Fruit fly (Drosophila melanogaster) whole organism, embryonic: ENCODE results near the gene CG8206.
A peak's percentile ranks its signal among the peaks of the same experiment; 100 is the strongest.

Experiments used
- CG11247 ChIP-seq: fragments of 200-800 bp; sonication (Bioruptor generic); IDR thresholded peaks from 2 replicates; pipeline ENCODE4 v1.3.6; 2022; ENCODE audit warnings: missing biosample characterization, missing genetic modification characterization
- CG11456 ChIP-seq: fragments of 200-800 bp; sonication (Bioruptor generic); IDR thresholded peaks from 3 replicates; pipeline ENCODE4 v1.3.6; 2022; ENCODE audit warnings: missing biosample characterization, missing genetic modification characterization
- CG11504 ChIP-seq: fragments of 200-800 bp; sonication (Bioruptor generic); optimal IDR thresholded peaks from 3 replicates; lab custom pipeline; 2019; ENCODE audit warnings: missing biosample characterization, mild to moderate bottlenecking, missing genetic modification characterization, moderate library complexity
- CG11695 ChIP-seq: fragments of 200-800 bp; sonication (Bioruptor generic); IDR thresholded peaks from 3 replicates; pipeline ENCODE4 v1.3.6; 2022; ENCODE audit warnings: missing biosample characterization, missing genetic modification characterization
- CG13624 ChIP-seq: fragments of 200-800 bp; sonication (Bioruptor generic); optimal IDR thresholded peaks from 2 replicates; lab custom pipeline; 2016; ENCODE audit warnings: missing biosample characterization, missing genetic modification characterization
- CG13775 ChIP-seq: fragments of 200-800 bp; sonication (Bioruptor generic); optimal IDR thresholded peaks from 3 replicates; lab custom pipeline; 2017; ENCODE audit warnings: missing biosample characterization, mild to moderate bottlenecking, missing genetic modification characterization
- CG13894 ChIP-seq: fragments of 200-800 bp; sonication (Bioruptor generic); optimal IDR thresholded peaks from 3 replicates; lab custom pipeline; 2018; ENCODE audit warnings: missing biosample characterization, mild to moderate bottlenecking, missing genetic modification characterization, moderate library complexity
- CG14667 ChIP-seq: fragments of 200-800 bp; sonication (Bioruptor generic); IDR thresholded peaks from 2 replicates; pipeline ENCODE4 v1.3.6; 2022; ENCODE audit warnings: missing biosample characterization, missing genetic modification characterization
- CG17186 ChIP-seq: fragments of 200-800 bp; sonication (Bioruptor generic); optimal IDR thresholded peaks from 3 replicates; lab custom pipeline; 2017; ENCODE audit warnings: missing biosample characterization, missing genetic modification reagents, missing genetic modification characterization
- CG1792 ChIP-seq: fragments of 200-800 bp; sonication (Bioruptor generic); optimal IDR thresholded peaks from 2 replicates; lab custom pipeline; 2016; ENCODE audit warnings: missing biosample characterization, missing genetic modification characterization
- CG18262 ChIP-seq: fragments of 200-800 bp; optimal IDR thresholded peaks from 3 replicates; lab custom pipeline; 2019; ENCODE audit warnings: missing biosample characterization, mild to moderate bottlenecking, missing genetic modification characterization, moderate library complexity
- CG18764 ChIP-seq: fragments of 200-800 bp; sonication (Bioruptor generic); optimal IDR thresholded peaks from 3 replicates; lab custom pipeline; 2016; ENCODE audit warnings: missing biosample characterization, missing genetic modification characterization
- CG2712 ChIP-seq: fragments of 200-800 bp; optimal IDR thresholded peaks from 3 replicates; lab custom pipeline; 2019; ENCODE audit warnings: missing biosample characterization, mild to moderate bottlenecking, missing genetic modification characterization, moderate library complexity
- CG34224 ChIP-seq: fragments of 200-800 bp; sonication (Bioruptor generic); IDR thresholded peaks from 3 replicates; pipeline ENCODE4 v1.3.6; 2022; ENCODE audit warnings: missing biosample characterization, missing genetic modification characterization; ENCODE audit not compliant: partially characterized antibody
- CG3995 ChIP-seq: fragments of 200-800 bp; sonication (Bioruptor generic); optimal IDR thresholded peaks from 3 replicates; lab custom pipeline; 2016; ENCODE audit warnings: missing biosample characterization, missing genetic modification characterization
- CG42726 ChIP-seq: fragments of 200-800 bp; sonication (Bioruptor generic); IDR thresholded peaks from 2 replicates; pipeline ENCODE4 v1.3.6; 2022; ENCODE audit warnings: missing biosample characterization, missing genetic modification characterization; ENCODE audit not compliant: partially characterized antibody
- CG6683 ChIP-seq: fragments of 200-800 bp; sonication (Bioruptor generic); optimal IDR thresholded peaks from 2 replicates; lab custom pipeline; 2017; ENCODE audit warnings: missing biosample characterization, mild to moderate bottlenecking, missing genetic modification characterization, missing genetic modification reagents
- CG6765 ChIP-seq: fragments of 200-800 bp; sonication (Bioruptor generic); optimal IDR thresholded peaks from 3 replicates; lab custom pipeline; 2017; ENCODE audit warnings: missing biosample characterization, mild to moderate bottlenecking, missing genetic modification characterization
- CG8944 ChIP-seq: fragments of 200-800 bp; sonication (Bioruptor generic); optimal IDR thresholded peaks from 3 replicates; lab custom pipeline; 2016; ENCODE audit warnings: missing biosample characterization, missing genetic modification characterization
- CG9215 ChIP-seq: fragments of 200-800 bp; sonication (Bioruptor generic); IDR thresholded peaks from 2 replicates; pipeline ENCODE4 v1.3.6; 2022; ENCODE audit warnings: missing biosample characterization, missing genetic modification characterization
- CTCF ChIP-seq: fragments of 200-800 bp; sonication (Bioruptor generic); optimal IDR thresholded peaks from 2 replicates; lab custom pipeline; 2017; ENCODE audit warnings: missing biosample characterization, mild to moderate bottlenecking, missing genetic modification characterization, moderate library complexity
- Doc3 ChIP-seq: fragments of 200-800 bp; sonication (Bioruptor generic); IDR thresholded peaks from 3 replicates; pipeline ENCODE4 v1.3.6; 2022; ENCODE audit warnings: missing biosample characterization, missing genetic modification characterization; ENCODE audit not compliant: partially characterized antibody
- E2f2 ChIP-seq: fragments of 200-800 bp; sonication (Bioruptor generic); IDR thresholded peaks from 2 replicates; pipeline ENCODE4 v1.3.6; 2022; ENCODE audit warnings: missing biosample characterization, missing genetic modification characterization
- Gug ChIP-seq: fragments of 200-800 bp; sonication (Bioruptor generic); IDR thresholded peaks from 4 replicates; pipeline ENCODE4 v1.3.6; 2022; ENCODE audit warnings: missing biosample characterization, missing genetic modification characterization
- MBD-R2 ChIP-seq: fragments of 200-800 bp; sonication (Bioruptor generic); IDR thresholded peaks from 2 replicates; pipeline ENCODE4 v1.3.6; 2022; ENCODE audit warnings: missing biosample characterization, missing genetic modification characterization
- MESR4 ChIP-seq: fragments of 200-800 bp; sonication (Bioruptor generic); optimal IDR thresholded peaks from 2 replicates; lab custom pipeline; 2018; ENCODE audit warnings: missing biosample characterization, mild to moderate bottlenecking, missing genetic modification characterization, moderate library complexity
- Meics ChIP-seq: fragments of 200-800 bp; sonication (Bioruptor generic); optimal IDR thresholded peaks from 2 replicates; lab custom pipeline; 2017; ENCODE audit warnings: missing biosample characterization, mild to moderate bottlenecking, missing genetic modification characterization
- Rfx ChIP-seq: fragments of 200-800 bp; sonication (Bioruptor generic); IDR thresholded peaks from 2 replicates; pipeline ENCODE4 v1.3.6; 2022; ENCODE audit warnings: missing biosample characterization, missing genetic modification characterization
- ara ChIP-seq: fragments of 200-800 bp; sonication (Bioruptor generic); IDR thresholded peaks from 2 replicates; pipeline ENCODE4 v1.3.6; 2022; ENCODE audit warnings: missing biosample characterization, missing genetic modification characterization
- ato ChIP-seq: fragments of 200-800 bp; sonication (Bioruptor generic); IDR thresholded peaks from 2 replicates; pipeline ENCODE4 v1.3.6; 2022; ENCODE audit warnings: missing biosample characterization, missing genetic modification characterization; ENCODE audit not compliant: partially characterized antibody
- bcd ChIP-seq: fragments of 200-800 bp; sonication (Bioruptor generic); optimal IDR thresholded peaks from 2 replicates; lab custom pipeline; 2017; ENCODE audit warnings: missing biosample characterization, mild to moderate bottlenecking, missing genetic modification characterization
- bigmax ChIP-seq: fragments of 200-800 bp; sonication (Bioruptor generic); optimal IDR thresholded peaks from 2 replicates; lab custom pipeline; 2018; ENCODE audit warnings: missing biosample characterization, mild to moderate bottlenecking, missing genetic modification characterization
- cg ChIP-seq: fragments of 200-800 bp; sonication (Bioruptor generic); optimal IDR thresholded peaks from 3 replicates; lab custom pipeline; 2019; ENCODE audit warnings: missing biosample characterization, mild to moderate bottlenecking, missing genetic modification characterization, moderate library complexity
- dan ChIP-seq: fragments of 200-800 bp; sonication (Bioruptor generic); IDR thresholded peaks from 2 replicates; pipeline ENCODE4 v1.3.6; 2022; ENCODE audit warnings: missing biosample characterization, missing genetic modification characterization
- dpn ChIP-seq, 2 experiments: fragments of 200-800 bp; sonication (Bioruptor generic); optimal IDR thresholded peaks; 3 replicates each; lab custom pipeline; 2016; ENCODE audit warnings: missing biosample characterization in 2 of 2, missing genetic modification characterization in 2 of 2
- fd102C ChIP-seq: fragments of 200-800 bp; sonication (Bioruptor generic); optimal IDR thresholded peaks from 2 replicates; lab custom pipeline; 2018; ENCODE audit warnings: missing biosample characterization, mild to moderate bottlenecking, missing genetic modification characterization, moderate library complexity
- gcm2 ChIP-seq: fragments of 200-800 bp; sonication (Bioruptor generic); optimal IDR thresholded peaks from 2 replicates; lab custom pipeline; 2016; ENCODE audit warnings: missing biosample characterization, missing genetic modification characterization
- gfzf ChIP-seq: fragments of 200-800 bp; sonication (Bioruptor generic); optimal IDR thresholded peaks from 2 replicates; lab custom pipeline; 2016; ENCODE audit warnings: missing biosample characterization, mild to moderate bottlenecking, missing genetic modification characterization, moderate library complexity
- hbn ChIP-seq: fragments of 200-800 bp; sonication (Bioruptor generic); IDR thresholded peaks from 2 replicates; pipeline ENCODE4 v1.3.6; 2022; ENCODE audit warnings: missing biosample characterization, missing genetic modification characterization; ENCODE audit not compliant: partially characterized antibody
- inv ChIP-seq: fragments of 200-800 bp; sonication (Bioruptor generic); IDR thresholded peaks from 2 replicates; pipeline ENCODE4 v1.3.6; 2022; ENCODE audit warnings: missing biosample characterization, missing genetic modification characterization; ENCODE audit not compliant: partially characterized antibody
- nau ChIP-seq: fragments of 200-800 bp; sonication (Bioruptor generic); optimal IDR thresholded peaks from 3 replicates; lab custom pipeline; 2017; ENCODE audit warnings: missing biosample characterization, mild to moderate bottlenecking, missing genetic modification characterization, missing genetic modification reagents
- peb ChIP-seq: fragments of 200-800 bp; sonication (Bioruptor generic); IDR thresholded peaks from 2 replicates; pipeline ENCODE4 v1.3.6; 2022; ENCODE audit warnings: missing biosample characterization, missing genetic modification characterization
- pfk ChIP-seq: fragments of 200-800 bp; sonication (Bioruptor generic); optimal IDR thresholded peaks from 2 replicates; lab custom pipeline; 2018; ENCODE audit warnings: missing biosample characterization, mild to moderate bottlenecking, missing genetic modification characterization, moderate library complexity
- pho ChIP-seq: fragments of 200-800 bp; sonication (Bioruptor generic); optimal IDR thresholded peaks from 2 replicates; lab custom pipeline; 2016; ENCODE audit warnings: missing biosample characterization, missing genetic modification characterization
- row ChIP-seq: fragments of 200-800 bp; sonication (Bioruptor generic); IDR thresholded peaks from 3 replicates; pipeline ENCODE4 v1.3.6; 2022; ENCODE audit warnings: missing biosample characterization, missing genetic modification characterization
- sob ChIP-seq: fragments of 200-800 bp; sonication (Bioruptor generic); IDR thresholded peaks from 2 replicates; pipeline ENCODE4 v1.3.6; 2022; ENCODE audit warnings: missing biosample characterization, missing genetic modification characterization
- ssp ChIP-seq: fragments of 200-800 bp; sonication (Bioruptor generic); IDR thresholded peaks from 2 replicates; pipeline ENCODE4 v1.3.6; 2022; ENCODE audit warnings: missing biosample characterization, missing genetic modification characterization
- stwl ChIP-seq: fragments of 200-800 bp; sonication (Bioruptor generic); optimal IDR thresholded peaks from 3 replicates; lab custom pipeline; 2018; ENCODE audit warnings: missing biosample characterization, mild to moderate bottlenecking, missing genetic modification characterization, moderate library complexity
- tgo ChIP-seq: fragments of 200-800 bp; sonication (Bioruptor generic); IDR thresholded peaks from 3 replicates; pipeline ENCODE4 v1.3.6; 2022; ENCODE audit warnings: missing biosample characterization, missing genetic modification characterization
- tup ChIP-seq: fragments of 200-800 bp; sonication (Bioruptor generic); optimal IDR thresholded peaks from 2 replicates; lab custom pipeline; 2016; ENCODE audit warnings: missing biosample characterization, mild to moderate bottlenecking, missing genetic modification characterization, moderate library complexity

The CG8206 gene

DNA sequence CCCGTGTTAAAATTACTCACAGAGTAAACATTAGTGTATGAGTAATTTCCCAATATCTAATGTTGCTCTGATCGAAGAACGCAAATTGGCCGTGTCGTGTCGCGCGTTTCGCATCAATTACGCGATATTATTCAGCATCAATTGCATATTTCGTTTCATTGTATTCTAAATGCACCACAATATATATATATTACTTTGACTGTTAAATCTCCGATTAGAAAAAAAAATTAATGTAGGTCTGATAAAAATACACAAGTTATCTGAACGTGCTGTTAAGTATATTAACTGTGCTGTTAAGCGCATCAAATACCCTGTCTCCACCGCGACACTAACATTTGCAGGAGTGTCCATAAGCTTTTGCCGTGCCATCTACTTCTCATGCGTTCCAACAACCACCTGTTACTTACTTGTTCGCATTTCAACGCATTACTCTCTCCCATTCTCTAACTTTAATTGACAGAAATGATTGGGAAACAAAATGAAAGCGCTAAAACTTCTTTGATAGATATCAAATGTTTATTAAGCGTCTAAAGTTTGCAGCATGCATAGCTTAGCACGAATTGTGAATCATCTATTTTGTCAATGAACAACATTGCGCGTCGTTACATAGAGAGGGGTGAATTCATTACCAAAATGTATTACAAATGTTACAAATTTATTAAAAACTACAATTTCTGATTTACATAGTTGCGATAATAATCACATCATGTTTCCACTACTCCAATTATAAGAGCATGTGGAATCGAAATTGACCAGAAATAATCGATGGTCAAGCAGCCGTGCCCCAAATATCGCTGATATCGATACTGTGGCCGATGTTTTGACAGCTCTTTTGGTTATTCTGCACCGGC, 21.6 kb downstream of the CG8206 start, which contains the start of the genes Graf and mRpL3 (continued):
- TF ChIP-seq ssp (GFP tag; lab: Robert Waterston, UW) (peak; percentile 84), Gug (no peak), ara (GFP tag; lab: Robert Waterston, UW) (no peak), peb (GFP tag; lab: Robert Waterston, UW) (no peak), row (GFP tag; lab: Robert Waterston, UW) (peak; percentile 57), CG9215 (no peak), tgo (GFP tag; lab: Robert Waterston, UW) (no peak), CG18764 (GFP tag; lab: Kevin White, UChicago) (no peak), CG13624 (GFP tag; lab: Kevin White, UChicago) (no peak), CG8944 (GFP tag; lab: Kevin White, UChicago) (no peak), cg (GFP tag; lab: Kevin White, UChicago) (peak; percentile 41), MBD-R2 (no peak), CG11456 (no peak), CG6765 (GFP tag; lab: Kevin White, UChicago) (no peak), CG11504 (no peak), nau (GFP tag; lab: Kevin White, UChicago) (no peak), CG34224 (GFP tag; lab: Robert Waterston, UW) (peak; percentile 87), Rfx (GFP tag; lab: Robert Waterston, UW) (0 out of 2 replicates have a peak, but pooled peaks have one; percentile 27), CG42726 (GFP tag; lab: Robert Waterston, UW) (peak; percentile 88), pfk (peak; percentile 89), CG14667 (GFP tag; lab: Robert Waterston, UW) (no peak), CG3995 (GFP tag; lab: Kevin White, UChicago) (peak; percentile 73), CG6683 (GFP tag; lab: Kevin White, UChicago) (no peak), gfzf (GFP tag; lab: Kevin White, UChicago) (peak; percentile 35), bcd (GFP tag; lab: Kevin White, UChicago) (no peak), fd102C (no peak), CG18262 (tag; lab: Kevin White, UChicago) (no peak), CG1792 (no peak), dan (GFP tag; lab: Robert Waterston, UW) (no peak), MESR4 (GFP tag; lab: Kevin White, UChicago) (peak; percentile 45), ato (GFP tag; lab: Robert Waterston, UW) (peak; percentile 90), CG17186 (GFP tag; lab: Kevin White, UChicago) (peak; percentile 99), tup (GFP tag; lab: Kevin White, UChicago) (no peak), bigmax (no peak), CG11695 (GFP tag; lab: Robert Waterston, UW) (0 out of 3 replicates have a peak, but pooled peaks have one; percentile 22), inv (peak; percentile 88), sob (GFP tag; lab: Robert Waterston, UW) (no peak), CG13775 (GFP tag; lab: Kevin White, UChicago) (peak; percentile 5), hbn (GFP tag; lab: Robert Waterston, UW) (peak; percentile 77), stwl (tag; lab: Kevin White, UChicago) (peak; percentile 16), CTCF (no peak), CG2712 (tag; lab: Kevin White, UChicago) (no peak), Doc3 (GFP tag; lab: Robert Waterston, UW) (peak; percentile 80), CG11247 (GFP tag; lab: Robert Waterston, UW) (no peak), CG13894 (tag; lab: Kevin White, UChicago) (no peak), E2f2 (GFP tag; lab: Robert Waterston, UW) (no peak), pho (GFP tag; lab: Kevin White, UChicago) (no peak), Meics (GFP tag; lab: Kevin White, UChicago) (no peak), gcm2 (GFP tag; lab: Kevin White, UChicago) (no peak), dpn (GFP tag; optimal IDR thresholded peaks at IDR 0.05; lab: Kevin White, UChicago) (no peak)
